Worm (Caenorhabditis elegans) whole organism, mixed stage, embryonic: ENCODE data around the gene hal-3.

Source experiments
- M03D4.4 ChIP-seq: sonication (generic microtip); optimal IDR thresholded peaks from 2 replicates; lab custom pipeline; 2017; ENCODE audit warnings: mild to moderate bottlenecking, missing genetic modification characterization, missing compliant biosample characterization
- bed-3 ChIP-seq: fragments of 200-800 bp; sonication (Bioruptor generic); optimal IDR thresholded peaks from 3 replicates; lab custom pipeline; 2018; ENCODE audit warnings: mild to moderate bottlenecking, missing genetic modification characterization, moderate library complexity, missing compliant biosample characterization
- blmp-1 ChIP-seq: fragments of 150-350 bp; optimal IDR thresholded peaks from 2 replicates; lab custom pipeline; 2014; ENCODE audit warnings: missing biosample characterization, missing genetic modification characterization
- ceh-39 ChIP-seq: fragments of 150-350 bp; optimal IDR thresholded peaks from 2 replicates; lab custom pipeline; 2014; ENCODE audit warnings: missing biosample characterization, missing genetic modification characterization
- ceh-43 ChIP-seq: fragments of 200-800 bp; sonication (Bioruptor generic); optimal IDR thresholded peaks from 2 replicates; lab custom pipeline; 2018; ENCODE audit warnings: mild to moderate bottlenecking, missing genetic modification characterization, moderate library complexity, missing compliant biosample characterization
- ceh-83 ChIP-seq: fragments of 200-800 bp; sonication (Bioruptor generic); optimal IDR thresholded peaks from 2 replicates; lab custom pipeline; 2018; ENCODE audit warnings: mild to moderate bottlenecking, missing genetic modification characterization, missing compliant biosample characterization
- ces-1 ChIP-seq: fragments of 150-350 bp; optimal IDR thresholded peaks from 2 replicates; lab custom pipeline; 2014; ENCODE audit warnings: missing biosample characterization, missing genetic modification reagents, missing genetic modification characterization
- cnd-1 ChIP-seq: fragments of 200-800 bp; sonication (Bioruptor generic); optimal IDR thresholded peaks from 2 replicates; lab custom pipeline; 2018; ENCODE audit warnings: mild to moderate bottlenecking, missing genetic modification characterization, missing compliant biosample characterization
- drap-1 ChIP-seq: fragments of 200-800 bp; sonication (Bioruptor generic); optimal IDR thresholded peaks from 3 replicates; lab custom pipeline; 2018; ENCODE audit warnings: mild to moderate bottlenecking, missing genetic modification characterization, missing compliant biosample characterization
- elt-1 ChIP-seq: sonication (generic microtip); optimal IDR thresholded peaks from 2 replicates; lab custom pipeline; 2017; ENCODE audit warnings: missing genetic modification characterization, mild to moderate bottlenecking, missing compliant biosample characterization, antibody characterized with exemption, moderate library complexity, borderline replicate concordance; ENCODE audit not compliant: insufficient read depth
- elt-3 ChIP-seq: fragments of 150-350 bp; optimal IDR thresholded peaks from 2 replicates; lab custom pipeline; 2014; ENCODE audit warnings: missing biosample characterization, missing genetic modification characterization
- ham-2 ChIP-seq: fragments of 200-800 bp; sonication (Bioruptor generic); optimal IDR thresholded peaks from 2 replicates; lab custom pipeline; 2018; ENCODE audit warnings: mild to moderate bottlenecking, missing genetic modification characterization, missing compliant biosample characterization
- hlh-1 ChIP-seq: fragments of 150-350 bp; optimal IDR thresholded peaks from 2 replicates; lab custom pipeline; 2014; ENCODE audit warnings: missing biosample characterization, missing genetic modification reagents, missing genetic modification characterization
- lin-13 ChIP-seq: fragments of 150-350 bp; optimal IDR thresholded peaks from 2 replicates; lab custom pipeline; 2014; ENCODE audit warnings: missing biosample characterization, missing genetic modification characterization
- lin-32 ChIP-seq: fragments of 200-800 bp; sonication (Bioruptor generic); optimal IDR thresholded peaks from 2 replicates; lab custom pipeline; 2018; ENCODE audit warnings: mild to moderate bottlenecking, missing genetic modification characterization, missing compliant biosample characterization
- mep-1 ChIP-seq: fragments of 150-350 bp; optimal IDR thresholded peaks from 2 replicates; lab custom pipeline; 2017; ENCODE audit warnings: missing biosample characterization, missing genetic modification reagents, missing genetic modification characterization, inconsistent platforms
- mls-2 ChIP-seq: sonication (generic microtip); optimal IDR thresholded peaks from 2 replicates; lab custom pipeline; 2016; ENCODE audit warnings: mild to moderate bottlenecking, missing genetic modification characterization, moderate library complexity, missing compliant biosample characterization
- nhr-2 ChIP-seq: fragments of 150-350 bp; optimal IDR thresholded peaks from 2 replicates; lab custom pipeline; 2014; ENCODE audit warnings: missing biosample characterization, missing genetic modification characterization
- nhr-237 ChIP-seq: fragments of 150-350 bp; optimal IDR thresholded peaks from 2 replicates; lab custom pipeline; 2014; ENCODE audit warnings: missing biosample characterization, missing genetic modification characterization
- nhr-28 ChIP-seq: fragments of 150-350 bp; optimal IDR thresholded peaks from 2 replicates; lab custom pipeline; 2014; ENCODE audit warnings: missing biosample characterization, missing genetic modification characterization
- nhr-76 ChIP-seq: sonication (generic microtip); optimal IDR thresholded peaks from 2 replicates; lab custom pipeline; 2017; ENCODE audit warnings: missing biosample characterization, missing genetic modification characterization
- pha-4 ChIP-seq: fragments of 150-350 bp; optimal IDR thresholded peaks from 2 replicates; lab custom pipeline; 2018; ENCODE audit warnings: missing biosample characterization, missing genetic modification reagents, missing genetic modification characterization
- sem-2 ChIP-seq: fragments of 200-800 bp; sonication (Bioruptor generic); optimal IDR thresholded peaks from 2 replicates; lab custom pipeline; 2018; ENCODE audit warnings: mild to moderate bottlenecking, missing genetic modification characterization, missing compliant biosample characterization
- snpc-4 ChIP-seq: fragments of 150-350 bp; optimal IDR thresholded peaks from 2 replicates; lab custom pipeline; 2014; ENCODE audit warnings: missing biosample characterization, missing genetic modification characterization
- sptf-1 ChIP-seq: sonication (generic microtip); optimal IDR thresholded peaks from 2 replicates; lab custom pipeline; 2017; ENCODE audit warnings: mild to moderate bottlenecking, missing genetic modification characterization, moderate library complexity, missing compliant biosample characterization
- tbx-8 ChIP-seq: fragments of 200-800 bp; sonication (Bioruptor generic); optimal IDR thresholded peaks from 2 replicates; lab custom pipeline; 2018; ENCODE audit warnings: mild to moderate bottlenecking, missing genetic modification characterization, moderate library complexity, missing compliant biosample characterization
- unc-120 ChIP-seq: sonication (generic microtip); optimal IDR thresholded peaks from 2 replicates; lab custom pipeline; 2017; ENCODE audit warnings: missing genetic modification characterization, missing compliant biosample characterization; ENCODE audit not compliant: poor library complexity, severe bottlenecking
- unc-39 ChIP-seq: fragments of 150-350 bp; optimal IDR thresholded peaks from 2 replicates; lab custom pipeline; 2014; ENCODE audit warnings: missing biosample characterization, missing genetic modification characterization
- zip-8 ChIP-seq: fragments of 150-350 bp; optimal IDR thresholded peaks from 2 replicates; lab custom pipeline; 2014; ENCODE audit warnings: missing biosample characterization, missing genetic modification characterization
- ztf-11 ChIP-seq: fragments of 150-350 bp; optimal IDR thresholded peaks from 2 replicates; lab custom pipeline; 2014; ENCODE audit warnings: missing biosample characterization, missing genetic modification characterization

hal-3 gene

ce11 chrII:9617902-9618245, 949 bp upstream of the hal-3 start:
- TF ChIP-seq nhr-76 (no peak), ceh-83 (GFP tag; lab: Kevin White, UChicago) (no peak), blmp-1 (tag; lab: Kevin White, UChicago) (no peak), sptf-1 (no peak), tbx-8 (no peak)

ce11 chrII:9614728-9615127, 2.2 kb downstream of the hal-3 start, which contains the start of gene hlh-6:
Gene hlh-6, minus strand, starts transcription at chrII:9614828.
- TF ChIP-seq bed-3 (GFP tag; lab: Kevin White, UChicago) (no peak), nhr-237 (no peak), ztf-11 (tag; lab: Kevin White, UChicago) (no peak), snpc-4 (tag; lab: Kevin White, UChicago) (no peak), ces-1 (GFP tag; lab: Kevin White, UChicago) (no peak), blmp-1 (tag; lab: Kevin White, UChicago) (no peak), mep-1 (tag; lab: Kevin White, UChicago) (no peak), ham-2 (no peak), M03D4.4 (tag; lab: Kevin White, UChicago) (no peak), unc-39 (tag; lab: Kevin White, UChicago) (no peak), lin-13 (tag; lab: Kevin White, UChicago) (no peak), nhr-2 (tag; lab: Kevin White, UChicago) (no peak), hlh-1 (no peak), nhr-28 (tag; lab: Kevin White, UChicago) (no peak), cnd-1 (tag; lab: Kevin White, UChicago) (no peak), ceh-39 (tag; lab: Kevin White, UChicago) (no peak), sptf-1 (no peak), ceh-83 (GFP tag; lab: Kevin White, UChicago) (no peak)

ce11 chrII:9611347-9611923, 5.5 kb downstream of the hal-3 start, which contains the start of the genes T15H9.5 and T15H9.4:
Gene T15H9.5, minus strand, starts transcription at chrII:9611447.
Gene T15H9.4, plus strand, starts transcription at chrII:9611873.
- TF ChIP-seq ces-1 (GFP tag; lab: Kevin White, UChicago) = no peak
- no peak for TF ChIP-seq ztf-11 (tag; lab: Kevin White, UChicago)
- no peak for TF ChIP-seq ceh-39 (tag; lab: Kevin White, UChicago)
- TF ChIP-seq lin-13 (tag; lab: Kevin White, UChicago) = no peak
- TF ChIP-seq lin-32 (GFP tag; lab: Kevin White, UChicago) = no peak
- no peak for TF ChIP-seq drap-1 (GFP tag; lab: Kevin White, UChicago)
- TF ChIP-seq pha-4 = no peak
- TF ChIP-seq tbx-8 = no peak
- no peak for TF ChIP-seq elt-1 (tag; lab: Kevin White, UChicago)

ce11 chrII:9609296-9609695, 7.6 kb downstream of the hal-3 start, which contains the start of gene pap-2:
Gene pap-2, minus strand, starts transcription at chrII:9609396.
- no peak for TF ChIP-seq nhr-2 (tag; lab: Kevin White, UChicago)
- no peak for TF ChIP-seq mls-2 (tag; lab: Kevin White, UChicago)
- TF ChIP-seq hlh-1 = no peak
- no peak for TF ChIP-seq lin-13 (tag; lab: Kevin White, UChicago)
- no peak for TF ChIP-seq bed-3 (GFP tag; lab: Kevin White, UChicago)
- no peak for TF ChIP-seq zip-8 (tag; lab: Kevin White, UChicago)

- TF ChIP-seq ces-1 (GFP tag; lab: Kevin White, UChicago) = no peak
- no peak for TF ChIP-seq ceh-83 (GFP tag; lab: Kevin White, UChicago)
- no peak for TF ChIP-seq elt-3 (tag; lab: Kevin White, UChicago)
- no peak for TF ChIP-seq blmp-1 (tag; lab: Kevin White, UChicago)
- no peak for TF ChIP-seq ztf-11 (tag; lab: Kevin White, UChicago)
Observed at ce11 chrII:9607137-9607536, 9.8 kb downstream of the hal-3 start.

- TF ChIP-seq zip-8 (tag; lab: Kevin White, UChicago) (no peak), mls-2 (tag; lab: Kevin White, UChicago) (no peak), elt-1 (tag; lab: Kevin White, UChicago) (no peak), ceh-83 (GFP tag; lab: Kevin White, UChicago) (no peak), ces-1 (GFP tag; lab: Kevin White, UChicago) (no peak), unc-120 (no peak), ceh-39 (tag; lab: Kevin White, UChicago) (no peak), tbx-8 (no peak), ceh-43 (GFP tag; lab: Kevin White, UChicago) (no peak), sem-2 (GFP tag; lab: Kevin White, UChicago) (no peak)
Observed at ce11 chrII:9606485-9607036, 10.4 kb downstream of the hal-3 start.
